Worm (Caenorhabditis elegans): ENCODE results near the gene dnc-2.
A peak's percentile ranks its signal among the peaks of the same experiment; 100 is the strongest.

The dnc-2 gene

DNA sequence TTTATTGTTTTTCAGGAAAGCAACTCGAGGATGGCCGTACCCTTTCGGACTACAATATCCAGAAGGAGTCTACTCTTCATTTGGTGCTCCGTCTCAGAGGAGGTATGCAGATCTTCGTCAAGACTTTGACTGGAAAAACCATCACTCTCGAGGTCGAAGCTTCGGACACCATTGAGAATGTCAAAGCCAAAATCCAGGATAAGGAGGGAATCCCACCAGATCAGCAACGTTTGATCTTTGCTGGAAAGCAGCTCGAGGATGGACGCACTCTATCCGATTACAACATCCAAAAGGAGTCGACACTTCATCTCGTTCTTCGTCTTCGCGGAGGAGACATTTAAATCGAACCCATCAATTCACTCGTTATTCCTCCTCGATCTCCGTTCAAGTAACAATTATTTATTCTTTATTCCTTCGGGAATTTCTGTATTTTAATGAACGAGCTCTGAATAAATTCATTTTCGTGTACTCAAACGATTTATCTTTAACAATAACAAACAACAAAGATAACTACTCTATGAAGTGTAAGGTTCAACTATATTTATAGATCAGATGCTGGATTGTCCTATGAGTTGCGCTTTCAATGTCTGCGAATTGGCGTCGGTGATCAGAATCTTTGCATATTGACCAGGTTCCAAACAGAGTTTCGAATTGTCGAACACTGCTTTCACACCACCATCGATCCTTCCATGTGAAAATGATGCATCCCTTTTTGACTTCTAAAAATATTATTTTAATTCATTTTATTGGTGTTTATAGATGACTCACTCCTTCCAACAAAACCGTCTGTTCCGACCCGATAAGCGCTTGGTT lies 18.0 kb upstream of the dnc-2 start (continued):
- TF ChIP-seq ekl-4 (GFP tag; IDR thresholded peaks at IDR 0.05) (peak; percentile 81), nfya-1 (tag; optimal IDR thresholded peaks at IDR 0.05; ENCODE audit: borderline replicate concordance, insufficient read depth) (no peak), cebp-1 (GFP tag; IDR thresholded peaks at IDR 0.05) (no peak; the same call in 1 of the 2 replicates), cebp-1 (tag; optimal IDR thresholded peaks at IDR 0.05) (peak; percentile 86), lin-54 (GFP tag; optimal IDR thresholded peaks at IDR 0.05) (peak; percentile 62), F33H1.4 (GFP tag; IDR thresholded peaks at IDR 0.05) (peak; percentile 30; the same call in 1 of the 2 replicates), efl-1 (GFP tag; optimal IDR thresholded peaks at IDR 0.05) (no peak), snpc-1.1 (tag; optimal IDR thresholded peaks at IDR 0.05; ENCODE audit: insufficient read depth) (peak; percentile 73), dpff-1 (tag; optimal IDR thresholded peaks at IDR 0.05) (no peak), zfh-2 (GFP tag; conservative IDR thresholded peaks at IDR 0.05) (no peak), hmg-20 (GFP tag; IDR thresholded peaks at IDR 0.05) (0 out of 2 replicates have a peak, but pooled peaks have one; percentile 30), F49E8.2 (tag; optimal IDR thresholded peaks at IDR 0.05; ENCODE audit: insufficient read depth) (peak; percentile 73), madf-8 (GFP tag; conservative IDR thresholded peaks at IDR 0.05) (no peak; the same call in 1 of the 2 replicates), ceh-79 (tag; optimal IDR thresholded peaks at IDR 0.05) (no peak), tbx-9 (tag; optimal IDR thresholded peaks at IDR 0.05; ENCODE audit: borderline replicate concordance) (no peak), egl-44 (GFP tag; IDR thresholded peaks at IDR 0.05) (peak; percentile 66), aptf-2 (GFP tag; conservative IDR thresholded peaks at IDR 0.05) (no peak), F57A8.1 (GFP tag; optimal IDR thresholded peaks at IDR 0.05) (no peak), aptf-3 (GFP tag; IDR thresholded peaks at IDR 0.05) (no peak), him-1 (tag; optimal IDR thresholded peaks at IDR 0.05) (peak; percentile 92), K12H6.12 (tag; optimal IDR thresholded peaks at IDR 0.05) (peak; percentile 22), lin-26 (GFP tag; IDR thresholded peaks at IDR 0.05) (peak; percentile 77; the same call in 1 of the 2 replicates), lin-35 (GFP tag; optimal IDR thresholded peaks at IDR 0.05) (peak in 1 of 3 experiments; percentile 78), nhr-120 (GFP tag; IDR thresholded peaks at IDR 0.05) (no peak; the same call in 1 of the 2 replicates), nhr-179 (tag; optimal IDR thresholded peaks at IDR 0.05) (no peak), F37B4.10 (GFP tag; IDR thresholded peaks at IDR 0.05) (no peak), madf-6 (GFP tag; IDR thresholded peaks at IDR 0.05) (peak; percentile 71), madf-3 (GFP tag; IDR thresholded peaks at IDR 0.05) (peak; percentile 85), let-526 (GFP tag; IDR thresholded peaks at IDR 0.05) (no peak), B0035.1 (tag; optimal IDR thresholded peaks at IDR 0.05) (peak; percentile 85), gei-17 (GFP tag; optimal IDR thresholded peaks at IDR 0.05) (peak; percentile 41), T07F8.4 (tag; optimal IDR thresholded peaks at IDR 0.05) (peak; percentile 51), ceh-40 (GFP tag; IDR thresholded peaks at IDR 0.05) (no peak), ceh-58 (GFP tag; IDR thresholded peaks at IDR 0.05) (peak; percentile 81; the same call in 1 of the 2 replicates)

DNA sequence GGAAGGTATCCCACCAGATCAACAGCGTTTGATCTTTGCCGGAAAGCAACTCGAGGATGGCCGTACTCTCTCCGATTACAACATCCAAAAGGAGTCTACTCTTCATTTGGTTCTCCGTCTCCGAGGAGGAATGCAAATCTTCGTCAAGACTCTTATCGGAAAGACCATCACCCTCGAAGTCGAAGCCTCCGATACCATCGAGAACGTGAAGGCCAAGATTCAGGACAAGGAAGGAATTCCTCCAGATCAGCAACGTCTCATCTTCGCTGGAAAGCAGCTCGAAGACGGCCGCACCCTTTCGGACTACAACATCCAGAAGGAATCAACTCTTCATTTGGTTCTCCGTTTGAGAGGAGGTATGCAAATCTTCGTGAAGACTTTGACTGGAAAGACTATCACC lies 16.5 kb upstream of the dnc-2 start:
- TF ChIP-seq K11D2.4 (GFP tag; IDR thresholded peaks at IDR 0.05) (no peak), nhr-27 (tag; optimal IDR thresholded peaks at IDR 0.05) (no peak), rcor-1 (GFP tag; IDR thresholded peaks at IDR 0.05) (peak; percentile 21; the same call in 1 of the 2 replicates), egl-44 (GFP tag; IDR thresholded peaks at IDR 0.05) (no peak), nhr-80 (tag; optimal IDR thresholded peaks at IDR 0.05) (no peak), sea-2 (GFP tag; IDR thresholded peaks at IDR 0.05) (no peak), attf-3 (GFP tag; conservative IDR thresholded peaks at IDR 0.05) (no peak), dox-1 (GFP tag; IDR thresholded peaks at IDR 0.05) (peak; percentile 34), nhr-90 (tag; optimal IDR thresholded peaks at IDR 0.05) (no peak), bed-2 (GFP tag; IDR thresholded peaks at IDR 0.05) (no peak), let-526 (GFP tag; IDR thresholded peaks at IDR 0.05) (0 out of 2 replicates have a peak, but pooled peaks have one; percentile 11), die-1 (tag; optimal IDR thresholded peaks at IDR 0.05) (no peak), ceh-40 (GFP tag; IDR thresholded peaks at IDR 0.05) (peak; percentile 49; the same call in 1 of the 2 replicates), Y95B8A.8 (GFP tag; IDR thresholded peaks at IDR 0.05) (no peak), ztf-22 (GFP tag; optimal IDR thresholded peaks at IDR 0.05) (no peak), ZK185.1 (tag; optimal IDR thresholded peaks at IDR 0.05; ENCODE audit: poor library complexity, severe bottlenecking) (no peak), zfh-2 (GFP tag; conservative IDR thresholded peaks at IDR 0.05) (no peak)

Data from whole organism, young adult.